Worm (Caenorhabditis elegans) whole organism, young adult: ENCODE measurements around the gene Y15E3A.4.
A peak's percentile ranks its signal among the peaks of the same experiment; 100 is the strongest.

Experiments
- B0019.2 ChIP-seq: fragments of 200-800 bp; sonication (Bioruptor generic); conservative IDR thresholded peaks from 2 replicates; pipeline ENCODE4 v1.3.6; 2022; ENCODE audit warnings: missing genetic modification reagents, missing genetic modification characterization, missing compliant biosample characterization
- D2030.7 ChIP-seq: fragments of 200-800 bp; sonication (Bioruptor generic); IDR thresholded peaks from 2 replicates; pipeline ENCODE4 v1.3.6; 2022; ENCODE audit warnings: missing genetic modification reagents, missing genetic modification characterization, missing compliant biosample characterization
- F10E7.11 ChIP-seq: sonication (generic microtip); optimal IDR thresholded peaks from 2 replicates; lab custom pipeline; 2017; ENCODE audit warnings: mild to moderate bottlenecking, missing genetic modification characterization, moderate library complexity, missing compliant biosample characterization
- F22D6.2 ChIP-seq: sonication (generic microtip); optimal IDR thresholded peaks from 2 replicates; lab custom pipeline; 2016; ENCODE audit warnings: mild to moderate bottlenecking, missing genetic modification characterization, missing compliant biosample characterization
- F52B5.7 ChIP-seq: sonication (generic microtip); optimal IDR thresholded peaks from 2 replicates; lab custom pipeline; 2016; ENCODE audit warnings: mild to moderate bottlenecking, missing genetic modification characterization, missing compliant biosample characterization
- F57C9.4 ChIP-seq: sonication (generic microtip); optimal IDR thresholded peaks from 2 replicates; lab custom pipeline; 2017; ENCODE audit warnings: mild to moderate bottlenecking, missing genetic modification characterization, missing compliant biosample characterization
- Y79H2A.3 ChIP-seq: fragments of 200-800 bp; sonication (Bioruptor generic); conservative IDR thresholded peaks from 2 replicates; pipeline ENCODE4 v1.3.6; 2022; ENCODE audit warnings: missing genetic modification reagents, missing genetic modification characterization, missing compliant biosample characterization
- Y95B8A.8 ChIP-seq: fragments of 200-800 bp; sonication (Bioruptor generic); IDR thresholded peaks from 2 replicates; pipeline ENCODE4 v1.3.6; 2022; ENCODE audit warnings: missing genetic modification reagents, missing genetic modification characterization, missing compliant biosample characterization
- aptf-2 ChIP-seq: fragments of 200-800 bp; sonication (Bioruptor generic); conservative IDR thresholded peaks from 2 replicates; pipeline ENCODE4 v1.3.6; 2022; ENCODE audit warnings: missing genetic modification reagents, missing genetic modification characterization, missing compliant biosample characterization
- athp-1 ChIP-seq: sonication (generic microtip); optimal IDR thresholded peaks from 2 replicates; lab custom pipeline; 2017; ENCODE audit warnings: mild to moderate bottlenecking, missing genetic modification characterization, missing compliant biosample characterization
- attf-3 ChIP-seq: fragments of 200-800 bp; sonication (Bioruptor generic); conservative IDR thresholded peaks from 2 replicates; pipeline ENCODE4 v1.3.6; 2022; ENCODE audit warnings: missing genetic modification reagents, missing genetic modification characterization, missing compliant biosample characterization
- attf-5 ChIP-seq: fragments of 200-800 bp; sonication (Bioruptor generic); optimal IDR thresholded peaks from 2 replicates; lab custom pipeline; 2018; ENCODE audit warnings: mild to moderate bottlenecking, missing genetic modification characterization, missing compliant biosample characterization
- attf-6 ChIP-seq: fragments of 200-800 bp; sonication (Bioruptor generic); IDR thresholded peaks from 2 replicates; pipeline ENCODE4 v1.3.6; 2022; ENCODE audit warnings: missing genetic modification reagents, missing genetic modification characterization, missing compliant biosample characterization
- bed-2 ChIP-seq: fragments of 200-800 bp; sonication (Bioruptor generic); IDR thresholded peaks from 2 replicates; pipeline ENCODE4 v1.3.6; 2022; ENCODE audit warnings: missing genetic modification reagents, missing genetic modification characterization, missing compliant biosample characterization
- cebp-2 ChIP-seq: fragments of 200-800 bp; sonication (Bioruptor generic); IDR thresholded peaks from 2 replicates; pipeline ENCODE4 v1.3.6; 2022; ENCODE audit warnings: missing genetic modification characterization, missing compliant biosample characterization
- ceh-27 ChIP-seq: fragments of 200-800 bp; sonication (Bioruptor generic); optimal IDR thresholded peaks from 2 replicates; lab custom pipeline; 2018; ENCODE audit warnings: mild to moderate bottlenecking, missing genetic modification characterization, moderate library complexity, missing compliant biosample characterization
- ceh-40 ChIP-seq: fragments of 200-800 bp; sonication (Bioruptor generic); IDR thresholded peaks from 2 replicates; pipeline ENCODE4 v1.3.6; 2022; ENCODE audit warnings: missing genetic modification characterization, missing compliant biosample characterization
- ceh-91 ChIP-seq: fragments of 200-800 bp; sonication (Bioruptor generic); IDR thresholded peaks from 2 replicates; pipeline ENCODE4 v1.3.6; 2022; ENCODE audit warnings: missing genetic modification reagents, missing genetic modification characterization, missing compliant biosample characterization
- die-1 ChIP-seq: sonication (generic microtip); optimal IDR thresholded peaks from 2 replicates; lab custom pipeline; 2016; ENCODE audit warnings: missing genotype, mild to moderate bottlenecking, missing genetic modification characterization, missing compliant biosample characterization
- dpl-1 ChIP-seq: fragments of 150-350 bp; optimal IDR thresholded peaks from 2 replicates; lab custom pipeline; 2014; ENCODE audit warnings: missing biosample characterization, missing genetic modification reagents, missing genetic modification characterization
- egl-44 ChIP-seq: fragments of 200-800 bp; sonication (Bioruptor generic); IDR thresholded peaks from 2 replicates; pipeline ENCODE4 v1.3.6; 2022; ENCODE audit warnings: missing genetic modification reagents, missing genetic modification characterization, missing compliant biosample characterization
- ekl-4 ChIP-seq: fragments of 200-800 bp; sonication (Bioruptor generic); IDR thresholded peaks from 2 replicates; pipeline ENCODE4 v1.3.6; 2022; ENCODE audit warnings: missing genetic modification reagents, missing genetic modification characterization, missing compliant biosample characterization
- him-1 ChIP-seq: sonication (generic microtip); optimal IDR thresholded peaks from 2 replicates; lab custom pipeline; 2016; ENCODE audit warnings: missing genotype, missing genetic modification reagents, missing genetic modification characterization, missing compliant biosample characterization
- hlh-26 ChIP-seq: fragments of 200-800 bp; sonication (Bioruptor generic); conservative IDR thresholded peaks from 2 replicates; pipeline ENCODE4 v1.3.6; 2022; ENCODE audit warnings: missing genetic modification reagents, missing genetic modification characterization, missing compliant biosample characterization
- lsl-1 ChIP-seq: fragments of 200-800 bp; sonication (Bioruptor generic); optimal IDR thresholded peaks from 2 replicates; lab custom pipeline; 2018; ENCODE audit warnings: mild to moderate bottlenecking, missing genetic modification characterization, moderate library complexity, missing compliant biosample characterization
- lsy-27 ChIP-seq: sonication (generic microtip); optimal IDR thresholded peaks from 2 replicates; lab custom pipeline; 2017; ENCODE audit warnings: missing genetic modification characterization, mild to moderate bottlenecking, missing compliant biosample characterization, antibody characterized with exemption, missing genotype, borderline replicate concordance; ENCODE audit not compliant: insufficient read depth
- madf-10 ChIP-seq: sonication (generic microtip); optimal IDR thresholded peaks from 2 replicates; lab custom pipeline; 2016; ENCODE audit warnings: mild to moderate bottlenecking, missing genetic modification characterization, missing compliant biosample characterization
- madf-6 ChIP-seq: fragments of 200-800 bp; sonication (Bioruptor generic); IDR thresholded peaks from 2 replicates; pipeline ENCODE4 v1.3.6; 2022; ENCODE audit warnings: missing genetic modification reagents, missing genetic modification characterization, missing compliant biosample characterization
- mes-4 ChIP-seq: sonication (generic microtip); optimal IDR thresholded peaks from 2 replicates; lab custom pipeline; 2016; ENCODE audit warnings: missing genotype, missing genetic modification characterization, missing compliant biosample characterization
- nfya-1 ChIP-seq: sonication (generic microtip); optimal IDR thresholded peaks from 2 replicates; lab custom pipeline; 2017; ENCODE audit warnings: antibody characterized with exemption, missing compliant biosample characterization, missing genetic modification characterization, borderline replicate concordance; ENCODE audit not compliant: insufficient read depth
- nfya-2 ChIP-seq: fragments of 200-800 bp; sonication (Bioruptor generic); IDR thresholded peaks from 2 replicates; pipeline ENCODE4 v1.3.6; 2022; ENCODE audit warnings: missing genetic modification reagents, missing genetic modification characterization, missing compliant biosample characterization
- nfyb-1 ChIP-seq: fragments of 200-800 bp; sonication (Bioruptor generic); IDR thresholded peaks from 2 replicates; pipeline ENCODE4 v1.3.6; 2022; ENCODE audit warnings: missing genetic modification reagents, missing genetic modification characterization, missing compliant biosample characterization
- nhr-80 ChIP-seq: sonication (generic microtip); optimal IDR thresholded peaks from 2 replicates; lab custom pipeline; 2016; ENCODE audit warnings: missing genetic modification characterization, missing compliant biosample characterization
- nhr-90 ChIP-seq: sonication (generic microtip); optimal IDR thresholded peaks from 2 replicates; lab custom pipeline; 2016; ENCODE audit warnings: missing genotype, mild to moderate bottlenecking, missing genetic modification characterization, missing compliant biosample characterization
- pbrm-1 ChIP-seq: fragments of 200-800 bp; sonication (Bioruptor generic); IDR thresholded peaks from 2 replicates; pipeline ENCODE4 v1.3.6; 2022; ENCODE audit warnings: missing genetic modification reagents, missing genetic modification characterization, missing compliant biosample characterization
- pha-4 ChIP-seq: fragments of 150-350 bp; sonication (generic microtip); optimal IDR thresholded peaks from 2 replicates; lab custom pipeline; 2014; ENCODE audit warnings: missing biosample characterization, missing genetic modification reagents, missing genetic modification characterization
- repo-1 ChIP-seq: sonication (generic microtip); optimal IDR thresholded peaks from 2 replicates; lab custom pipeline; 2017; ENCODE audit warnings: mild to moderate bottlenecking, missing genetic modification characterization, missing compliant biosample characterization
- rpc-1 ChIP-seq, 2 experiments: fragments of 150-350 bp in 1 of 2; sonication (generic microtip) in 1 of 2; optimal IDR thresholded peaks; 2 replicates each; lab custom pipeline; 2014 to 2018; ENCODE audit warnings: missing biosample characterization in 1 of 2, missing genetic modification characterization in 1 of 2, missing genetic modification reagents in 1 of 2, missing genotype in 1 of 2
- snpc-3.4 ChIP-seq: sonication (generic microtip); optimal IDR thresholded peaks from 2 replicates; lab custom pipeline; 2017; ENCODE audit warnings: missing genetic modification characterization, mild to moderate bottlenecking, missing compliant biosample characterization, antibody characterized with exemption, moderate library complexity, missing genotype, missing genetic modification reagents
- snpc-4 ChIP-seq, 5 experiments: fragments of 150-350 bp in 1 of 5; sonication (generic microtip) in 4 of 5; optimal IDR thresholded peaks; 2 replicates each; lab custom pipeline; 2014 to 2018; ENCODE audit warnings: missing genetic modification characterization in 5 of 5, missing biosample characterization in 3 of 5, antibody characterized with exemption in 2 of 5, mild to moderate bottlenecking in 2 of 5, missing compliant biosample characterization in 2 of 5, missing genotype in 2 of 5, moderate library complexity in 2 of 5, missing genetic modification reagents in 1 of 5
- sptf-2 ChIP-seq: fragments of 200-800 bp; sonication (Bioruptor generic); optimal IDR thresholded peaks from 2 replicates; lab custom pipeline; 2018; ENCODE audit warnings: mild to moderate bottlenecking, missing genetic modification characterization, missing compliant biosample characterization
- tbp1 ChIP-seq: fragments of 200-800 bp; sonication (Bioruptor generic); optimal IDR thresholded peaks from 2 replicates; lab custom pipeline; 2018; ENCODE audit warnings: mild to moderate bottlenecking, missing genetic modification characterization, missing compliant biosample characterization
- unc-130 ChIP-seq: sonication (generic microtip); optimal IDR thresholded peaks from 2 replicates; lab custom pipeline; 2016; ENCODE audit warnings: missing genetic modification reagents, missing genetic modification characterization, missing compliant biosample characterization
- unc-62 ChIP-seq: fragments of 150-350 bp; optimal IDR thresholded peaks from 2 replicates; lab custom pipeline; 2014; ENCODE audit warnings: missing biosample characterization, missing genetic modification reagents, missing genetic modification characterization
- xnd-1 ChIP-seq: sonication (generic microtip); optimal IDR thresholded peaks from 2 replicates; lab custom pipeline; 2016; ENCODE audit warnings: missing genotype, missing genetic modification reagents, missing genetic modification characterization, missing compliant biosample characterization
- zim-3 ChIP-seq: sonication (generic microtip); optimal IDR thresholded peaks from 2 replicates; lab custom pipeline; 2017; ENCODE audit warnings: mild to moderate bottlenecking, missing genetic modification characterization, moderate library complexity, missing compliant biosample characterization
- ztf-18 ChIP-seq: sonication (generic microtip); optimal IDR thresholded peaks from 2 replicates; lab custom pipeline; 2016; ENCODE audit warnings: missing genotype, mild to moderate bottlenecking, missing genetic modification characterization, missing compliant biosample characterization
- ztf-26 ChIP-seq: sonication (generic microtip); optimal IDR thresholded peaks from 2 replicates; lab custom pipeline; 2017; ENCODE audit warnings: missing genetic modification characterization, missing compliant biosample characterization
- ztf-3 ChIP-seq: fragments of 200-800 bp; sonication (Bioruptor generic); optimal IDR thresholded peaks from 2 replicates; lab custom pipeline; 2018; ENCODE audit warnings: mild to moderate bottlenecking, missing genetic modification characterization, missing compliant biosample characterization

The Y15E3A.4 gene

ce11 chrX:15365235-15365634 is 34.5 kb downstream of the Y15E3A.4 start:
- TF ChIP-seq cebp-2 (GFP tag; lab: Robert Waterston, UW) (no peak), ekl-4 (GFP tag; lab: Robert Waterston, UW) (0 out of 2 replicates have a peak, but pooled peaks have one; percentile 31), nfyb-1 (GFP tag; lab: Robert Waterston, UW) (0 out of 2 replicates have a peak, but pooled peaks have one; percentile 22), pbrm-1 (GFP tag; lab: Robert Waterston, UW) (0 out of 2 replicates have a peak, but pooled peaks have one; percentile 47), attf-5 (GFP tag; lab: Kevin White, UChicago) (peak; percentile 76), nfya-2 (GFP tag; lab: Robert Waterston, UW) (no peak), lsy-27 (tag; lab: Kevin White, UChicago) (no peak), F57C9.4 (tag; lab: Kevin White, UChicago) (no peak), xnd-1 (tag; lab: Kevin White, UChicago) (no peak), ztf-26 (peak; percentile 3), B0019.2 (GFP tag; lab: Robert Waterston, UW) (no peak), attf-6 (GFP tag; lab: Robert Waterston, UW) (no peak), die-1 (tag; lab: Kevin White, UChicago) (no peak), ztf-18 (tag; lab: Kevin White, UChicago) (no peak), F10E7.11 (no peak), F22D6.2 (tag; lab: Kevin White, UChicago) (no peak), ceh-40 (GFP tag; lab: Robert Waterston, UW) (no peak), dpl-1 (GFP tag; lab: Kevin White, UChicago) (no peak), snpc-4 (GFP tag; optimal IDR thresholded peaks at IDR 0.05; lab: Kevin White, UChicago) (no peak), snpc-4 (tag; optimal IDR thresholded peaks at IDR 0.05; lab: Kevin White, UChicago) (peak in 2 of 4 experiments; percentile 38 to 40), snpc-3.4 (no peak), hlh-26 (GFP tag; lab: Robert Waterston, UW) (no peak), lsl-1 (GFP tag; lab: Kevin White, UChicago) (no peak), egl-44 (GFP tag; lab: Robert Waterston, UW) (no peak), madf-10 (tag; lab: Kevin White, UChicago) (peak; percentile 76), Y95B8A.8 (GFP tag; lab: Robert Waterston, UW) (no peak), madf-6 (no peak), rpc-1 (optimal IDR thresholded peaks at IDR 0.05; lab: Kevin White, UChicago) (no peak), rpc-1 (tag; optimal IDR thresholded peaks at IDR 0.05; lab: Kevin White, UChicago) (no peak), aptf-2 (GFP tag; lab: Robert Waterston, UW) (no peak), sptf-2 (GFP tag; lab: Kevin White, UChicago) (no peak), tbp1 (GFP tag; lab: Kevin White, UChicago) (peak; percentile 16), ceh-27 (GFP tag; lab: Kevin White, UChicago) (peak; percentile 82), D2030.7 (no peak), pha-4 (tag; lab: Kevin White, UChicago) (no peak), Y79H2A.3 (no peak), unc-62 (GFP tag; lab: Kevin White, UChicago) (no peak), F52B5.7 (tag; lab: Kevin White, UChicago) (no peak), nhr-90 (tag; lab: Kevin White, UChicago) (no peak), ztf-3 (GFP tag; lab: Kevin White, UChicago) (no peak), mes-4 (tag; lab: Kevin White, UChicago) (no peak), nfya-1 (tag; lab: Kevin White, UChicago) (no peak), ceh-91 (no peak), unc-130 (GFP tag; lab: Kevin White, UChicago) (no peak), bed-2 (GFP tag; lab: Robert Waterston, UW) (no peak), zim-3 (tag; lab: Kevin White, UChicago) (no peak), nhr-80 (tag; lab: Kevin White, UChicago) (no peak), repo-1 (tag; lab: Kevin White, UChicago) (no peak), attf-3 (no peak), athp-1 (no peak), him-1 (tag; lab: Kevin White, UChicago) (no peak)
